Worm (Caenorhabditis elegans) whole organism, late embryonic: Measurements from ENCODE around the gene F20H11.4.

Experiments used
- ceh-22 ChIP-seq: sonication (generic microtip); optimal IDR thresholded peaks from 2 replicates; lab custom pipeline; 2017; ENCODE audit warnings: missing biosample characterization, missing genetic modification characterization
- nhr-232 ChIP-seq: sonication (generic microtip); optimal IDR thresholded peaks from 2 replicates; lab custom pipeline; 2016; ENCODE audit warnings: missing genetic modification characterization, missing compliant biosample characterization

DNA sequence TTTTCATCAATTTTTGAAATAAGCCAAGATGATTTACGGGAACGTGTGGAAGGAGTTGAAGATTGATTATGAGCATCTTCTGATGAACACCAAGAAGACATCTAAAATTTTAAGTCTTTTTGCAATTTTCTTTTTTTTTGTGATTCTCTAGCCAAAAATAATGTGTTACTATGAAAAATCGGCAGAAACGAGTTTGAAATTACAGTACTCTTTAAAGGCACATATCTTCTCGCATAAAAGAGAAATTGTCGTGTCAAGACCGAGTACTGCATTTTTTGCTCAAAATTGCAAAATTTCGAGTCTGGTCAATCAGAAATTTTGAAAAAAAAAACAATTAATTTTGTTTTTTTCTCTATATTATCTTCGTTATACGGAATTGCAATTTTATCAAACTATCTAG lies 16.3 kb upstream of the F20H11.4 start, which contains the start of gene F20H11.1:
- TF ChIP-seq ceh-22 (tag; lab: Kevin White, UChicago) (no peak), nhr-232 (no peak)
